Worm (Caenorhabditis elegans): Measurements from ENCODE around the gene F59B10.6.

DNA sequence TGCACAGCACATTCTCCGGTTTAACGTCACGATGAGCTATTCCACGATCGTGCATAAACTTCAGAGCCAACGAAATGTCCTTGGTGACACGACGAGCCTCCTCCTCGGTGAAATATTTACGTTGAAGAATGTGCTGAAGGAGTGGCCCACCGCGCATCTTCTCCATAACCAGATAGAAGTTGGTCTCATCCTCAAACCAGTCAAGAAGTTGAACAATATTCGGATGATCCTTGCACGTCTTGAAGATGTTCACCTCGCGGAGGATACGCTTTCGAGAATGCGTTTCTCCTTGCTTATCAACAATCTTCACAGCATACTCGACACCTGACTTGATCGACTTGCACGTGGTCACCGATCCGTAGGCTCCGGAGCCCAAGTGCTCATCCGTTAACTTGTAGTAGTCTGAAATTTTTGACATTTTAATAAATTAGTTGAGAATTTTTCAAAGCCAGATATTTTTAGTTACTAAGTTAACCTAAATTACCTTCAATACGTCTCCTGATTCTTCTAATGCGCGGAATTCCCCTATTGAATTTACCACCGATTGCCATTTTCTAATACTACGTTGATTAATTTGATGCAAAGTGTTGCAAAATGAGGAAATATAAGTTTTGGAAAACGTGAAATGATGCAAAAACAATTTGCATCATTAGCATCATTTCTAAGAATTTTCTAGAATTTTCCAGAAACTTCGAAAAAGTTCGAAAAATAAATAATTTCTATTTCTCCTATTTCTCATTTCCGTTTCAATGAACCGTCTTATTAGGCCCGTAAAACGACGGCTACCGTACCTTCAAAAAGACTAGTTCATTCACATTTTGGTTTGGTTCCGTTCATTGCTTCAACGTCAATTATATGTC is 21.9 kb upstream of the F59B10.6 start:
- TF ChIP-seq ztf-11 (tag; optimal IDR thresholded peaks at IDR 0.05): no peak
- no peak for TF ChIP-seq daf-12 (tag; optimal IDR thresholded peaks at IDR 0.05)
- TF ChIP-seq fkh-10 (GFP tag; optimal IDR thresholded peaks at IDR 0.05): no peak
- TF ChIP-seq zag-1 (tag; optimal IDR thresholded peaks at IDR 0.05): no peak
- TF ChIP-seq sdz-12 (GFP tag; optimal IDR thresholded peaks at IDR 0.05): no peak
- TF ChIP-seq hlh-30 (tag; optimal IDR thresholded peaks at IDR 0.05; ENCODE audit: insufficient read depth): peak; percentile 37
- 0 out of 2 replicates have a peak, but pooled peaks have one; percentile 18 for TF ChIP-seq lin-1 (GFP tag; IDR thresholded peaks at IDR 0.05)
- TF ChIP-seq pqm-1 (tag; optimal IDR thresholded peaks at IDR 0.05): no peak
- peak; percentile 46 for TF ChIP-seq nhr-11 (tag; optimal IDR thresholded peaks at IDR 0.05)

Data from whole organism, L4 larva.